Fruit fly (Drosophila melanogaster): ENCODE data around the gene Vajk3.

Gene Vajk3

DNA sequence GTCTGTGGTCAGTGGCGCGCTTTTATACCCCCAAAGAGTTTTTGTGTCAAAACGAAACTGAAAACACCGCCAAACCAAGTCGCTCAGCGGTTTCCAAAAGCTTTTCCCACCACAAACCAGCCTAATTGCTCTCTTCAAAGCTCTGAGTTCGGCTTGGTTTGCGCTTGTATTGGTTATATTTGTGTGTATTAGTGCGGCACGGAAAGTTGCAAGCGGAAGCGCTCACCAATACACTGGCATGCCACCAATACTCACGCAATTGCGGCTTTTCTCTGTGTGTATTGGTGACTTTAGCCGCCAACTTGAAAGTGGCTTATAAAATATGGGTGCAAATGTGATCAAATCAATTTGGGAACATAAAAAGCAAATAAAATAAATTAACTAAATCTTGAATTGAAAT, at the start of gene Vajk3:
Gene Vajk3, minus strand, starts transcription at position 1 of the 400 bp plus-strand sequence.
- TF ChIP-seq CG15710 (tag; optimal IDR thresholded peaks at IDR 0.05) (no peak), CG4496 (GFP tag; IDR thresholded peaks at IDR 0.05) (peak; percentile 75)

- TF ChIP-seq CG9948 (tag; optimal IDR thresholded peaks at IDR 0.05) (no peak), CG14655 (GFP tag; optimal IDR thresholded peaks at IDR 0.05) (no peak), gl (tag; optimal IDR thresholded peaks at IDR 0.05) (no peak), fd96Ca (GFP tag; IDR thresholded peaks at IDR 0.05) (no peak), CG15710 (tag; optimal IDR thresholded peaks at IDR 0.05) (no peak), CG8301 (tag; optimal IDR thresholded peaks at IDR 0.05) (no peak), CG34367 (tag; optimal IDR thresholded peaks at IDR 0.05) (no peak), EcR (GFP tag; optimal IDR thresholded peaks at IDR 0.05) (no peak), Pif1A (GFP tag; optimal IDR thresholded peaks at IDR 0.05) (no peak), Pif1B (GFP tag; optimal IDR thresholded peaks at IDR 0.05) (no peak), CG12605 (GFP tag; IDR thresholded peaks at IDR 0.05) (no peak), CG8159 (tag; optimal IDR thresholded peaks at IDR 0.05) (no peak), CG32121 (GFP tag; IDR thresholded peaks at IDR 0.05) (no peak), CG13204 (GFP tag; optimal IDR thresholded peaks at IDR 0.05) (no peak), CG10348 (GFP tag; IDR thresholded peaks at IDR 0.05) (no peak)
Observed at dm6 chr2L:13979826-13980225, 32.5 kb upstream of the Vajk3 start, which contains the start of gene NimC2. TSS of gene NimC2 (plus strand) at chr2L:13980126.

- TF ChIP-seq CG34367 (tag; optimal IDR thresholded peaks at IDR 0.05) (no peak), rn (GFP tag; IDR thresholded peaks at IDR 0.05) (no peak), CG13204 (GFP tag; optimal IDR thresholded peaks at IDR 0.05) (no peak)
Observed at dm6 chr2L:13977073-13977472, 29.8 kb upstream of the Vajk3 start, which contains the start of gene Cyp28a5. TSS of gene Cyp28a5 (plus strand) at chr2L:13977302.

dm6 chr2L:13976669-13977068, 29.4 kb upstream of the Vajk3 start, which contains the start of gene NimC1:
TSS of gene NimC1 (minus strand) at chr2L:13976769.
- TF ChIP-seq Pif1A (GFP tag; optimal IDR thresholded peaks at IDR 0.05) (no peak), CG9948 (tag; optimal IDR thresholded peaks at IDR 0.05) (no peak), CG15710 (tag; optimal IDR thresholded peaks at IDR 0.05) (no peak), CG34367 (tag; optimal IDR thresholded peaks at IDR 0.05) (no peak), EcR (GFP tag; optimal IDR thresholded peaks at IDR 0.05) (no peak), rn (GFP tag; IDR thresholded peaks at IDR 0.05) (no peak), CG32121 (GFP tag; IDR thresholded peaks at IDR 0.05) (no peak), CG12605 (GFP tag; IDR thresholded peaks at IDR 0.05) (no peak), Ets98B (GFP tag; IDR thresholded peaks at IDR 0.05) (no peak), CG13204 (GFP tag; optimal IDR thresholded peaks at IDR 0.05) (no peak), CG4496 (GFP tag; IDR thresholded peaks at IDR 0.05) (no peak), Pif1B (GFP tag; optimal IDR thresholded peaks at IDR 0.05) (no peak), CG8301 (tag; optimal IDR thresholded peaks at IDR 0.05) (no peak)

dm6 chr2L:13972847-13973246, 25.6 kb upstream of the Vajk3 start, which contains the start of gene He:
TSS of gene He (minus strand) at chr2L:13972947.
- TF ChIP-seq CG12605 (GFP tag; IDR thresholded peaks at IDR 0.05) (no peak), CG13204 (GFP tag; optimal IDR thresholded peaks at IDR 0.05) (no peak)

DNA sequence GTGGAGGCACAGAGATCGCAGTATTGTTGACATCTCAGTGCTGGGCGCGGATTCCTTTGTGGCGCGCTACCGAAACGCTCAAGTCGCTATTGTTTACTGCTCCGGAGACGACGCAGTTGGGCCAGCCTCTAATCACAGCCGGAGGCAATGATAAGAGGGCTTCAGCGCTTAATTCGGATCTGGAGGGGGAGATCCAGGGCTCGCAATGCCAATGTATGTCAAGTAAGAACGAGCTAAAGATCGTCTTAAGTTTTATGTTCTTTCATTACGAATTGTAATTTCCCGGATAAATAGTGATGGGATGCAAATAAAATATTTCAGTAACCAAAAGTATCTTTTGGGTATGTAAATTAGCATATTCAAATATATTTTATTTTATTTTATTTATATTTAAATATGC, 22.6 kb upstream of the Vajk3 start, which contains the start of the genes NimB4 and NimB5:
Gene NimB4, minus strand, starts transcription at position 101 of the 400 bp plus-strand sequence.
Gene NimB5, plus strand, starts transcription at position 302 of the 400 bp plus-strand sequence.
- TF ChIP-seq Snoo (tag; optimal IDR thresholded peaks at IDR 0.05) (no peak), EcR (GFP tag; optimal IDR thresholded peaks at IDR 0.05) (no peak), CG15710 (tag; optimal IDR thresholded peaks at IDR 0.05) (no peak), CG17806 (tag; optimal IDR thresholded peaks at IDR 0.05) (no peak), gl (tag; optimal IDR thresholded peaks at IDR 0.05) (no peak), CG9948 (tag; optimal IDR thresholded peaks at IDR 0.05) (no peak), CG4496 (GFP tag; IDR thresholded peaks at IDR 0.05) (no peak), CG10348 (GFP tag; IDR thresholded peaks at IDR 0.05) (no peak), rn (GFP tag; IDR thresholded peaks at IDR 0.05) (no peak), CG32121 (GFP tag; IDR thresholded peaks at IDR 0.05) (no peak), D1 (tag; optimal IDR thresholded peaks at IDR 0.05) (no peak), CG34367 (tag; optimal IDR thresholded peaks at IDR 0.05) (no peak)

- TF ChIP-seq CG15710 (tag; optimal IDR thresholded peaks at IDR 0.05) = no peak
- TF ChIP-seq CG4496 (GFP tag; IDR thresholded peaks at IDR 0.05) = no peak
- TF ChIP-seq CG13204 (GFP tag; optimal IDR thresholded peaks at IDR 0.05) = no peak
- no peak for TF ChIP-seq CG9948 (tag; optimal IDR thresholded peaks at IDR 0.05)
- TF ChIP-seq CG8301 (tag; optimal IDR thresholded peaks at IDR 0.05) = no peak
- TF ChIP-seq Ets98B (GFP tag; IDR thresholded peaks at IDR 0.05) = no peak
- no peak for TF ChIP-seq gl (tag; optimal IDR thresholded peaks at IDR 0.05)
- no peak for TF ChIP-seq CG10348 (GFP tag; IDR thresholded peaks at IDR 0.05)
- no peak for TF ChIP-seq Snoo (tag; optimal IDR thresholded peaks at IDR 0.05)
- TF ChIP-seq Pif1B (GFP tag; optimal IDR thresholded peaks at IDR 0.05) = no peak
- no peak for TF ChIP-seq CG34367 (tag; optimal IDR thresholded peaks at IDR 0.05)
- no peak for TF ChIP-seq CG14655 (GFP tag; optimal IDR thresholded peaks at IDR 0.05)
- TF ChIP-seq rn (GFP tag; IDR thresholded peaks at IDR 0.05) = no peak
- TF ChIP-seq CG17806 (tag; optimal IDR thresholded peaks at IDR 0.05) = no peak
Observed at dm6 chr2L:13967846-13968350, 20.6 kb upstream of the Vajk3 start, which contains the start of gene NimB3. TSS of gene NimB3 (minus strand) at chr2L:13967985.

Data from whole organism, pupa.